Worm (Caenorhabditis elegans) whole organism, mixed stage, embryonic: ENCODE results near the gene fbxb-35.

Experiments
- elt-3 ChIP-seq: fragments of 150-350 bp; optimal IDR thresholded peaks from 2 replicates; lab custom pipeline; 2014; ENCODE audit warnings: missing biosample characterization, missing genetic modification characterization
- mep-1 ChIP-seq: fragments of 150-350 bp; optimal IDR thresholded peaks from 2 replicates; lab custom pipeline; 2017; ENCODE audit warnings: missing biosample characterization, missing genetic modification reagents, missing genetic modification characterization, inconsistent platforms
- nhr-28 ChIP-seq: fragments of 150-350 bp; optimal IDR thresholded peaks from 2 replicates; lab custom pipeline; 2014; ENCODE audit warnings: missing biosample characterization, missing genetic modification characterization
- snpc-4 ChIP-seq: fragments of 150-350 bp; optimal IDR thresholded peaks from 2 replicates; lab custom pipeline; 2014; ENCODE audit warnings: missing biosample characterization, missing genetic modification characterization

DNA sequence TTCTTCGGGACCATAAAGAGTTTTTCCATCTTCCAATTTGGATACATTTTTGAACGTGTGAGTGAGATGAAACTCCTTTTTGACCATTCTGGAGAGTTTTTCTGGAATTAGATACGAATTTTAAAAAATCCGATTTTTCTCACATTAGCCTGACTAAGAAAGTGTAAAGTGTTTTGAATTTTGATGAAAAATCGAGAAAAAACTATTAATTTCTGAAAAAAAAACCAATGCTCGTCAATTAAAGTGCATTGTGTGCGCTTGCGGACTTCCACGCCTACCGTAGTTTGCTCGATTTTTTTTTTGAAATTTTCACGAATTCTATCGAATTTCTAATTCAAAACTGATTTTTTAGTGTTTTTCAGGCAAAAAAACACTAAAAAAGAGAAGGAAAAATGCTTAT is 22.8 kb upstream of the fbxb-35 start, which contains the start of gene bath-1:
- TF ChIP-seq nhr-28 (tag; lab: Kevin White, UChicago) (no peak), elt-3 (tag; lab: Kevin White, UChicago) (no peak), snpc-4 (tag; lab: Kevin White, UChicago) (no peak), mep-1 (tag; lab: Kevin White, UChicago) (no peak)
